Worm (Caenorhabditis elegans) whole organism, L4/young adult: ENCODE measurements around the gene rmd-1.

ENCODE experiments used
- W03F9.2 ChIP-seq: fragments of 150-350 bp; optimal IDR thresholded peaks from 2 replicates; lab custom pipeline; 2014; ENCODE audit warnings: missing biosample characterization, missing genetic modification characterization
- dao-5 ChIP-seq: sonication (generic microtip); optimal IDR thresholded peaks from 2 replicates; lab custom pipeline; 2016; ENCODE audit warnings: missing genotype, missing genetic modification characterization, moderate library complexity, missing compliant biosample characterization
- him-1 ChIP-seq: sonication (generic microtip); optimal IDR thresholded peaks from 2 replicates; lab custom pipeline; 2016; ENCODE audit warnings: missing genotype, missing genetic modification reagents, missing genetic modification characterization, missing compliant biosample characterization

DNA sequence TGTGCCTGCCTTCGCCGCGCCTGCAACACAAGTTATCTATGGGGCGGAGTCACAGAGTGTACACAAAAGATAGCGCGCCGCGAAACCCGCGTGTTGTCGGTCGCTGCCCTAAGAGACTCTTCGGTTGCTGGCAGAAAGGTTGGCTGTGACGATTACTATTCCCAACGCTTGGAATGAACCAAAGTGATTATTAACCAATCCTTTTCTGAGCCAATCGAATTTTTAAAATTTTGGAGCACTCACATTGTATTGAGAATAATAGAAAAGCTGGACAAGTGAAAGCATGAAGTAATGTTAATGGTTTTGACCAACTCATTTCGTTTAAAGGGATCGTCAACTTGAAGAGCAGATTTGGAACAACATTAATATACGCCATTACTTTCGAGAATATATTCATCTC, 41.7 kb upstream of the rmd-1 start:
- TF ChIP-seq him-1 (tag; lab: Kevin White, UChicago) (no peak), W03F9.2 (tag; lab: Kevin White, UChicago) (peak; percentile 32), dao-5 (peak; percentile 32)
